Fruit fly (Drosophila melanogaster) whole organism, pupa: ENCODE measurements around the gene GATAd.

ENCODE experiments used
- CG10348 ChIP-seq: fragments of 200-800 bp; sonication (Bioruptor generic); IDR thresholded peaks from 2 replicates; pipeline ENCODE4 v1.3.6; 2022; ENCODE audit warnings: missing biosample characterization, missing genetic modification characterization
- CG12605 ChIP-seq: fragments of 200-800 bp; sonication (Bioruptor generic); IDR thresholded peaks from 2 replicates; pipeline ENCODE4 v1.3.6; 2022; ENCODE audit warnings: missing biosample characterization, missing genetic modification characterization
- CG15710 ChIP-seq: fragments of 200-800 bp; sonication (Bioruptor generic); optimal IDR thresholded peaks from 2 replicates; lab custom pipeline; 2018; ENCODE audit warnings: missing biosample characterization, mild to moderate bottlenecking, missing genetic modification characterization, moderate library complexity
- CG17806 ChIP-seq: fragments of 200-800 bp; sonication (Bioruptor generic); optimal IDR thresholded peaks from 2 replicates; lab custom pipeline; 2018; ENCODE audit warnings: missing biosample characterization, mild to moderate bottlenecking, missing genetic modification characterization, moderate library complexity
- CG8159 ChIP-seq: fragments of 200-800 bp; sonication (Bioruptor generic); optimal IDR thresholded peaks from 3 replicates; lab custom pipeline; 2018; ENCODE audit warnings: missing biosample characterization, mild to moderate bottlenecking, missing genetic modification characterization, moderate library complexity
- CG8301 ChIP-seq: fragments of 200-800 bp; sonication (Bioruptor generic); optimal IDR thresholded peaks from 2 replicates; lab custom pipeline; 2018; ENCODE audit warnings: missing biosample characterization, mild to moderate bottlenecking, missing genetic modification characterization
- Pif1A ChIP-seq: fragments of 200-800 bp; sonication (Bioruptor generic); optimal IDR thresholded peaks from 3 replicates; lab custom pipeline; 2016; ENCODE audit warnings: missing biosample characterization, missing genetic modification characterization
- fd96Ca ChIP-seq: fragments of 200-800 bp; sonication (Bioruptor generic); IDR thresholded peaks from 3 replicates; pipeline ENCODE4 v1.3.6; 2022; ENCODE audit warnings: missing biosample characterization, missing genetic modification characterization

- TF ChIP-seq CG10348 (GFP tag; lab: Robert Waterston, UW) (no peak), CG15710 (tag; lab: Kevin White, UChicago) (no peak), CG12605 (no peak), CG8159 (tag; lab: Kevin White, UChicago) (no peak), Pif1A (no peak), fd96Ca (GFP tag; lab: Robert Waterston, UW) (no peak), CG8301 (tag; lab: Kevin White, UChicago) (no peak), CG17806 (tag; lab: Kevin White, UChicago) (no peak)
Observed at dm6 chr2L:10333091-10333991, at the start of gene GATAd.
